In the genomic region with DNA sequence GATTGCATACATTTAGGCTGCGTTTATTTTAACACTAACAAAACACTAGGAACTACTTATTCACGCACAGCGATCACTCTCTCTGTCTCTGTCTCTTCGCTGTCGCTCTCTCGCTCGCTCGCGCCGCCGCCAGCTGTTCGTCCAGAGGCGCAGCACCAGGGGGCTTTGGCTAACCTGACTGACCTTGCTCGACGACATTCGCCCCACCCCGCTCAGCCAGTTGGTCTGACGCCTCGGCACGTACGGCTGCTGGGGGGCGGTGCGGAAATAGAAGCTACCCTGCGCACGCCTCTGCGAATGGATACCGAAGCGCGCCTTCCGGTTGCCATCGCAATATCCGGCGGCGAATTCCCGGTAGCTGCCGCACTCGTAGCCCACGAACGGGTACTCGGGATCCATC, we compare ENCODE assay signal across 1 fruit fly cellular context.
TF ChIP-seq lines count a peak whose summit lies in the region.

No protein-coding gene starts in this region.

TF ChIP-seq in whole organism, embryonic, 481 proteins besides CTCF, POLR2A, EP300 and RAD21 (continued from another document):
- 0 out of 2 replicates have a peak, but pooled peaks have one; percentile 15 for TF ChIP-seq Rx (GFP tag; IDR thresholded peaks at IDR 0.05; lab: Robert Waterston, UW)
- TF ChIP-seq slbo (GFP tag; IDR thresholded peaks at IDR 0.05; lab: Robert Waterston, UW), result peak; percentile 45
- TF ChIP-seq fd96Cb (tag; optimal IDR thresholded peaks at IDR 0.05; lab: Kevin White, UChicago), result no peak
- TF ChIP-seq Dp (GFP tag; optimal IDR thresholded peaks at IDR 0.05; lab: Kevin White, UChicago), result no peak
TF ChIP-seq in whole organism, embryonic: peak in this region for 43.
